Fruit fly (Drosophila melanogaster) whole organism, adult: ENCODE data around the gene CG2712.

Source experiments
- CG7101 ChIP-seq: fragments of 200-800 bp; sonication (Bioruptor generic); optimal IDR thresholded peaks from 2 replicates; lab custom pipeline; 2018; ENCODE audit warnings: missing biosample characterization, mild to moderate bottlenecking, missing genetic modification characterization, moderate library complexity
- Clk ChIP-seq: fragments of 200-800 bp; sonication (Bioruptor generic); optimal IDR thresholded peaks from 2 replicates; lab custom pipeline; 2017; ENCODE audit warnings: missing biosample characterization, missing genetic modification characterization
- ovo ChIP-seq: fragments of 200-800 bp; sonication (Bioruptor generic); optimal IDR thresholded peaks from 2 replicates; lab custom pipeline; 2016; ENCODE audit warnings: missing biosample characterization, missing genetic modification characterization

- TF ChIP-seq Clk: no peak
- TF ChIP-seq ovo (GFP tag; lab: Kevin White, UChicago): no peak
- TF ChIP-seq CG7101 (tag; lab: Kevin White, UChicago): no peak
Observed at dm6 chrX:2704134-2704773, 28.0 kb upstream of the CG2712 start, which contains the start of gene eIF2Bbeta.
